Fruit fly (Drosophila melanogaster) Kc167 (cell line): ENCODE results near the gene alphaTub85E.

Source experiments
- Myc ChIP-seq: fragments of >200 bp; optimal IDR thresholded peaks from 2 replicates; lab custom pipeline; 2017; ENCODE audit warnings: missing external identifiers
- Sin3A ChIP-seq: fragments of >200 bp; optimal IDR thresholded peaks from 2 replicates; lab custom pipeline; 2018; ENCODE audit warnings: missing external identifiers
- h ChIP-seq: fragments of >200 bp; optimal IDR thresholded peaks from 3 replicates; lab custom pipeline; 2018; ENCODE audit warnings: missing external identifiers
- insv ChIP-seq: fragments of >200 bp; optimal IDR thresholded peaks from 3 replicates; lab custom pipeline; 2018; ENCODE audit warnings: missing external identifiers
- psq ChIP-seq: fragments of >200 bp; optimal IDR thresholded peaks from 2 replicates; lab custom pipeline; 2017; ENCODE audit warnings: missing external identifiers
- ttk ChIP-seq: sonication (Bioruptor generic); optimal IDR thresholded peaks from 2 replicates; lab custom pipeline; 2017; ENCODE audit warnings: missing external identifiers

DNA sequence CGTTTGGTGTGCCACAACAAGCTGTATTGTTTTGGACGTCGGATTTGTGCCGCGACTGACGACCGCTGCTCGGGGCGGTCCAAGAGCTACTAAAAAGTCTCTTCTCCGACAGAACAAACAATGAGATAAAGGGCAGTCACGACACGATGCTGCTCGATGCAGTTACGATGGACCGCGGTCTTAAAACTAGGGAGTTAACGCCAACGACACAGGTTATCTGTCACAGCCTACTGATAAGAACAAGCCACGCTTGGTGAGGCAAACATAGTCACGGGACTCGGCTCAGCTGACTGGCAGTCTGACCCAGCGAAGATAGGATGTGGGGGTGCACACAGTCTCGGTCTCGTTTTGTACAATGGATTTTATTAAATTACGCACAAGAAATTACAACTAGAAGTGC lies 48.9 kb downstream of the alphaTub85E start, which contains the start of gene CG9444:
- TF ChIP-seq psq (no peak), insv (no peak), ttk (lab: Kevin White, UChicago) (no peak), Sin3A (lab: Kevin White, UChicago) (no peak), h (no peak), Myc (lab: Kevin White, UChicago) (no peak)
